Fruit fly (Drosophila melanogaster) whole organism, embryonic: ENCODE data around the gene CG32079.

Experiments used
- CG10267 ChIP-seq: fragments of 200-800 bp; sonication (Bioruptor generic); optimal IDR thresholded peaks from 2 replicates; lab custom pipeline; 2018; ENCODE audit warnings: missing biosample characterization, mild to moderate bottlenecking, missing genetic modification characterization, moderate library complexity
- CG10979 ChIP-seq: fragments of 200-800 bp; sonication (Bioruptor generic); optimal IDR thresholded peaks from 2 replicates; lab custom pipeline; 2018; ENCODE audit warnings: missing biosample characterization, mild to moderate bottlenecking, missing genetic modification characterization, moderate library complexity
- CG11504 ChIP-seq: fragments of 200-800 bp; sonication (Bioruptor generic); optimal IDR thresholded peaks from 3 replicates; lab custom pipeline; 2019; ENCODE audit warnings: missing biosample characterization, mild to moderate bottlenecking, missing genetic modification characterization, moderate library complexity
- CG11723 ChIP-seq: fragments of 200-800 bp; sonication (Bioruptor generic); optimal IDR thresholded peaks from 2 replicates; lab custom pipeline; 2017; ENCODE audit warnings: missing biosample characterization, mild to moderate bottlenecking, missing genetic modification characterization
- CG12155 ChIP-seq: fragments of 200-800 bp; sonication (Bioruptor generic); optimal IDR thresholded peaks from 3 replicates; lab custom pipeline; 2016; ENCODE audit warnings: missing biosample characterization, missing genetic modification characterization
- CG12391 ChIP-seq: fragments of 200-800 bp; sonication (Bioruptor generic); optimal IDR thresholded peaks from 3 replicates; lab custom pipeline; 2018; ENCODE audit warnings: missing biosample characterization, mild to moderate bottlenecking, missing genetic modification characterization, moderate library complexity
- CG14710 ChIP-seq: fragments of 200-800 bp; sonication (Bioruptor generic); optimal IDR thresholded peaks from 3 replicates; lab custom pipeline; 2019; ENCODE audit warnings: missing biosample characterization, mild to moderate bottlenecking, missing genetic modification characterization, moderate library complexity
- CG15696 ChIP-seq: fragments of 200-800 bp; sonication (Bioruptor generic); optimal IDR thresholded peaks from 2 replicates; lab custom pipeline; 2019; ENCODE audit warnings: missing biosample characterization, mild to moderate bottlenecking, missing genetic modification characterization, moderate library complexity
- CG17829 ChIP-seq: fragments of 200-800 bp; optimal IDR thresholded peaks from 2 replicates; lab custom pipeline; 2019; ENCODE audit warnings: missing biosample characterization, mild to moderate bottlenecking, missing genetic modification characterization, moderate library complexity
- CG18262 ChIP-seq: fragments of 200-800 bp; optimal IDR thresholded peaks from 3 replicates; lab custom pipeline; 2019; ENCODE audit warnings: missing biosample characterization, mild to moderate bottlenecking, missing genetic modification characterization, moderate library complexity
- CG18764 ChIP-seq: fragments of 200-800 bp; sonication (Bioruptor generic); optimal IDR thresholded peaks from 3 replicates; lab custom pipeline; 2016; ENCODE audit warnings: missing biosample characterization, missing genetic modification characterization
- CG2120 ChIP-seq: fragments of 200-800 bp; sonication (Bioruptor generic); optimal IDR thresholded peaks from 3 replicates; lab custom pipeline; 2016; ENCODE audit warnings: missing biosample characterization, missing genetic modification characterization
- CG30403 ChIP-seq: fragments of 200-800 bp; sonication (Bioruptor generic); optimal IDR thresholded peaks from 3 replicates; lab custom pipeline; 2016; ENCODE audit warnings: missing biosample characterization, missing genetic modification characterization
- CG34224 ChIP-seq: fragments of 200-800 bp; sonication (Bioruptor generic); IDR thresholded peaks from 3 replicates; pipeline ENCODE4 v1.3.6; 2022; ENCODE audit warnings: missing biosample characterization, missing genetic modification characterization; ENCODE audit not compliant: partially characterized antibody
- CG4404 ChIP-seq: fragments of 200-800 bp; sonication (Bioruptor generic); IDR thresholded peaks from 2 replicates; pipeline ENCODE4 v1.3.6; 2022; ENCODE audit warnings: missing biosample characterization, missing genetic modification characterization
- CG6272 ChIP-seq: fragments of 200-800 bp; sonication (Bioruptor generic); IDR thresholded peaks from 2 replicates; pipeline ENCODE4 v1.3.6; 2022; ENCODE audit warnings: missing biosample characterization, missing genetic modification characterization
- CG6689 ChIP-seq: fragments of 200-800 bp; sonication (Bioruptor generic); IDR thresholded peaks from 2 replicates; pipeline ENCODE4 v1.3.6; 2022; ENCODE audit warnings: missing biosample characterization, missing genetic modification characterization
- CG6813 ChIP-seq: fragments of 200-800 bp; sonication (Bioruptor generic); optimal IDR thresholded peaks from 2 replicates; lab custom pipeline; 2017; ENCODE audit warnings: missing biosample characterization, missing genetic modification characterization, mild to moderate bottlenecking, moderate library complexity, missing genetic modification reagents
- CG7928 ChIP-seq: fragments of 200-800 bp; sonication (Bioruptor generic); optimal IDR thresholded peaks from 2 replicates; lab custom pipeline; 2017; ENCODE audit warnings: missing biosample characterization, mild to moderate bottlenecking, missing genetic modification characterization
- CG9437 ChIP-seq: fragments of 200-800 bp; sonication (Bioruptor generic); optimal IDR thresholded peaks from 2 replicates; lab custom pipeline; 2018; ENCODE audit warnings: missing biosample characterization, mild to moderate bottlenecking, missing genetic modification characterization
- CG9727 ChIP-seq: fragments of 200-800 bp; sonication (Bioruptor generic); optimal IDR thresholded peaks from 3 replicates; lab custom pipeline; 2017; ENCODE audit warnings: missing biosample characterization, mild to moderate bottlenecking, missing genetic modification characterization
- CG9797 ChIP-seq: fragments of 200-800 bp; sonication (Bioruptor generic); optimal IDR thresholded peaks from 3 replicates; lab custom pipeline; 2018; ENCODE audit warnings: missing biosample characterization, mild to moderate bottlenecking, missing genetic modification characterization
- Dip3 ChIP-seq: fragments of 200-800 bp; sonication (Bioruptor generic); optimal IDR thresholded peaks from 3 replicates; lab custom pipeline; 2016; ENCODE audit warnings: missing biosample characterization, missing genetic modification characterization
- Doc2 ChIP-seq: fragments of 200-800 bp; sonication (Bioruptor generic); IDR thresholded peaks from 2 replicates; pipeline ENCODE4 v1.3.6; 2022; ENCODE audit warnings: missing biosample characterization, missing genetic modification characterization
- Drgx ChIP-seq: fragments of 200-800 bp; sonication (Bioruptor generic); IDR thresholded peaks from 2 replicates; pipeline ENCODE4 v1.3.6; 2022; ENCODE audit warnings: missing biosample characterization, missing genetic modification characterization
- Ets65A ChIP-seq: fragments of 200-800 bp; sonication (Bioruptor generic); peaks from one replicate; lab custom pipeline; 2016; ENCODE audit warnings: missing biosample characterization, missing genetic modification characterization
- HLH3B ChIP-seq: fragments of 200-800 bp; sonication (Bioruptor generic); IDR thresholded peaks from 2 replicates; pipeline ENCODE4 v1.3.6; 2022; ENCODE audit warnings: missing biosample characterization, missing genetic modification characterization
- Sox102F ChIP-seq: fragments of 200-800 bp; sonication (Bioruptor generic); optimal IDR thresholded peaks from 2 replicates; lab custom pipeline; 2018; ENCODE audit warnings: missing biosample characterization, mild to moderate bottlenecking, missing genetic modification characterization, moderate library complexity
- Sry-β ChIP-seq: fragments of 200-800 bp; sonication (Bioruptor generic); optimal IDR thresholded peaks from 2 replicates; lab custom pipeline; 2018; ENCODE audit warnings: missing biosample characterization, mild to moderate bottlenecking, missing genetic modification characterization, moderate library complexity
- Xbp1 ChIP-seq: fragments of 200-800 bp; sonication (Bioruptor generic); optimal IDR thresholded peaks from 3 replicates; lab custom pipeline; 2016; ENCODE audit warnings: missing biosample characterization, mild to moderate bottlenecking, missing genetic modification characterization
- Xrp1 ChIP-seq: fragments of 200-800 bp; sonication (Bioruptor generic); IDR thresholded peaks from 2 replicates; pipeline ENCODE4 v1.3.6; 2022; ENCODE audit warnings: missing biosample characterization, missing genetic modification characterization
- ase ChIP-seq: fragments of 200-800 bp; sonication (Bioruptor generic); IDR thresholded peaks from 3 replicates; pipeline ENCODE4 v1.3.6; 2022; ENCODE audit warnings: missing biosample characterization, missing genetic modification characterization
- danr ChIP-seq: fragments of 200-800 bp; sonication (Bioruptor generic); IDR thresholded peaks from 2 replicates; pipeline ENCODE4 v1.3.6; 2022; ENCODE audit warnings: missing biosample characterization, missing genetic modification characterization
- dm ChIP-seq: fragments of 200-800 bp; sonication (Bioruptor generic); optimal IDR thresholded peaks from 3 replicates; lab custom pipeline; 2016; ENCODE audit warnings: missing biosample characterization, missing genetic modification characterization
- dmrt11E ChIP-seq: fragments of 200-800 bp; sonication (Bioruptor generic); optimal IDR thresholded peaks from 3 replicates; lab custom pipeline; 2018; ENCODE audit warnings: missing biosample characterization, mild to moderate bottlenecking, missing genetic modification characterization, moderate library complexity
- emc ChIP-seq: fragments of 200-800 bp; sonication (Bioruptor generic); optimal IDR thresholded peaks from 2 replicates; lab custom pipeline; 2016; ENCODE audit warnings: missing biosample characterization, missing genetic modification characterization
- gro ChIP-seq: fragments of 200-800 bp; sonication (Bioruptor generic); optimal IDR thresholded peaks from 2 replicates; lab custom pipeline; 2016; ENCODE audit warnings: missing biosample characterization, missing genetic modification characterization
- gsb-n ChIP-seq: fragments of 200-800 bp; sonication (Bioruptor generic); optimal IDR thresholded peaks from 3 replicates; lab custom pipeline; 2018; ENCODE audit warnings: missing biosample characterization, mild to moderate bottlenecking, missing genetic modification characterization
- insv ChIP-seq, 2 experiments: fragments of 200-800 bp; sonication (Bioruptor generic); optimal IDR thresholded peaks; 3 replicates each; lab custom pipeline; 2016 to 2018; ENCODE audit warnings: missing biosample characterization in 2 of 2, missing genetic modification characterization in 2 of 2
- kni ChIP-seq: fragments of 200-800 bp; sonication (Bioruptor generic); optimal IDR thresholded peaks from 3 replicates; lab custom pipeline; 2017; ENCODE audit warnings: mild to moderate bottlenecking, missing biosample characterization, missing genetic modification reagents, missing genetic modification characterization
- lola ChIP-seq, 3 experiments: fragments of >200 bp in 2 of 3; fragments of 200-800 bp in 1 of 3; sonication (Bioruptor generic) in 1 of 3; optimal IDR thresholded peaks; 2 replicates each; lab custom pipeline; 2017 to 2019; ENCODE audit warnings: missing biosample characterization in 3 of 3, missing genetic modification characterization in 3 of 3, mild to moderate bottlenecking in 1 of 3, moderate library complexity in 1 of 3
- lov ChIP-seq, 2 experiments: fragments of 200-800 bp in 1 of 2; fragments of >200 bp in 1 of 2; sonication (Bioruptor generic) in 1 of 2; IDR thresholded peaks in 1 of 2; optimal IDR thresholded peaks in 1 of 2; 2 replicates in 1 of 2; 3 replicates in 1 of 2; pipeline versions ENCODE4 v1.3.6 to Lab custom; 2017 to 2022; ENCODE audit warnings: missing biosample characterization in 1 of 2, missing genetic modification characterization in 1 of 2
- luna ChIP-seq: fragments of 200-800 bp; sonication (Bioruptor generic); optimal IDR thresholded peaks from 2 replicates; lab custom pipeline; 2016; ENCODE audit warnings: missing biosample characterization, missing genetic modification characterization
- pita ChIP-seq: fragments of 200-800 bp; sonication (Bioruptor generic); optimal IDR thresholded peaks from 2 replicates; lab custom pipeline; 2017; ENCODE audit warnings: missing biosample characterization, mild to moderate bottlenecking, missing genetic modification characterization
- scrt ChIP-seq: fragments of 200-800 bp; sonication (Bioruptor generic); optimal IDR thresholded peaks from 2 replicates; lab custom pipeline; 2018; ENCODE audit warnings: missing biosample characterization, mild to moderate bottlenecking, missing genetic modification characterization, moderate library complexity
- sens ChIP-seq: fragments of 200-800 bp; sonication (Bioruptor generic); peaks from one replicate; lab custom pipeline; 2016; ENCODE audit warnings: missing biosample characterization, missing genetic modification characterization
- sisA ChIP-seq: fragments of 200-800 bp; sonication (Bioruptor generic); IDR thresholded peaks from 2 replicates; pipeline ENCODE4 v1.3.6; 2022; ENCODE audit warnings: missing biosample characterization, missing genetic modification characterization
- tio ChIP-seq: fragments of 200-800 bp; sonication (Bioruptor generic); optimal IDR thresholded peaks from 2 replicates; lab custom pipeline; 2017; ENCODE audit warnings: missing biosample characterization, missing genetic modification characterization, inconsistent platforms
- zf30C ChIP-seq: fragments of 200-800 bp; sonication (Bioruptor generic); optimal IDR thresholded peaks from 3 replicates; lab custom pipeline; 2018; ENCODE audit warnings: missing biosample characterization, mild to moderate bottlenecking, missing genetic modification characterization
- zfh1 ChIP-seq: fragments of 200-800 bp; sonication (Bioruptor generic); IDR thresholded peaks from 3 replicates; pipeline ENCODE4 v1.3.6; 2022; ENCODE audit warnings: missing biosample characterization, missing genetic modification characterization

The CG32079 gene

dm6 chr3L:11031784-11032183, 6.4 kb downstream of the CG32079 start (continued):
- TF ChIP-seq CG14710 (tag; lab: Kevin White, UChicago) (peak; percentile 24), gro (GFP tag; lab: Kevin White, UChicago) (no peak), CG11504 (tag; lab: Kevin White, UChicago) (peak; percentile 17), HLH3B (GFP tag; lab: Robert Waterston, UW) (no peak), dm (GFP tag; lab: Kevin White, UChicago) (no peak), CG12391 (tag; lab: Kevin White, UChicago) (peak; percentile 30), CG10267 (peak; percentile 30), lov (optimal IDR thresholded peaks at IDR 0.05; lab: Kevin White, UChicago) (no peak), lov (GFP tag; IDR thresholded peaks at IDR 0.05; lab: Robert Waterston, UW) (no peak), CG6272 (GFP tag; lab: Robert Waterston, UW) (no peak), CG6689 (GFP tag; lab: Robert Waterston, UW) (0 out of 2 replicates have a peak, but pooled peaks have one; percentile 14), Drgx (peak; percentile 61), danr (GFP tag; lab: Robert Waterston, UW) (no peak), Ets65A (GFP tag; lab: Kevin White, UChicago) (no peak), CG17829 (peak; percentile 33), CG18764 (GFP tag; lab: Kevin White, UChicago) (no peak), ase (GFP tag; lab: Robert Waterston, UW) (no peak), Sox102F (GFP tag; lab: Kevin White, UChicago) (peak; percentile 3), CG10979 (tag; lab: Kevin White, UChicago) (peak; percentile 55), Doc2 (GFP tag; lab: Robert Waterston, UW) (no peak), CG2120 (GFP tag; lab: Kevin White, UChicago) (no peak), CG9797 (GFP tag; lab: Kevin White, UChicago) (no peak), CG15696 (tag; lab: Kevin White, UChicago) (peak; percentile 41), CG9727 (GFP tag; lab: Kevin White, UChicago) (peak; percentile 38), CG4404 (GFP tag; lab: Robert Waterston, UW) (peak; percentile 15; the same call in 1 of the 2 replicates), zf30C (GFP tag; lab: Kevin White, UChicago) (peak; percentile 46), CG30403 (GFP tag; lab: Kevin White, UChicago) (no peak), tio (GFP tag; lab: Kevin White, UChicago) (no peak), CG6813 (no peak), kni (GFP tag; lab: Kevin White, UChicago) (no peak), CG11723 (GFP tag; lab: Kevin White, UChicago) (no peak), insv (GFP tag; optimal IDR thresholded peaks at IDR 0.05; lab: Kevin White, UChicago) (no peak), Dip3 (GFP tag; lab: Kevin White, UChicago) (no peak), Xrp1 (peak; percentile 47; the same call in 1 of the 2 replicates), CG18262 (tag; lab: Kevin White, UChicago) (peak; percentile 52), zfh1 (GFP tag; lab: Robert Waterston, UW) (peak; percentile 45; the same call in 1 of the 3 replicates), CG12155 (GFP tag; lab: Kevin White, UChicago) (no peak), lola (GFP tag; optimal IDR thresholded peaks at IDR 0.05; lab: Kevin White, UChicago) (peak in 1 of 3 experiments; percentile 44), Xbp1 (peak; percentile 10), pita (GFP tag; lab: Kevin White, UChicago) (no peak), Sry-β (GFP tag; lab: Kevin White, UChicago) (no peak), CG34224 (no peak), gsb-n (peak; percentile 42), sisA (GFP tag; lab: Robert Waterston, UW) (no peak), emc (GFP tag; lab: Kevin White, UChicago) (no peak), scrt (no peak), luna (GFP tag; lab: Kevin White, UChicago) (no peak), CG7928 (GFP tag; lab: Kevin White, UChicago) (no peak), CG9437 (no peak), dmrt11E (tag; lab: Kevin White, UChicago) (peak; percentile 59), sens (GFP tag; lab: Kevin White, UChicago) (peak; percentile 43)
